Fruit fly (Drosophila melanogaster) whole organism, embryonic: ENCODE data around the gene amos.
A peak's percentile ranks its signal among the peaks of the same experiment; 100 is the strongest.

Experiments used
- Adf1 ChIP-seq: fragments of 200-800 bp; sonication (Bioruptor generic); IDR thresholded peaks from 2 replicates; pipeline ENCODE4 v1.3.6; 2022; ENCODE audit warnings: missing biosample characterization, missing genetic modification characterization
- Antp ChIP-seq: fragments of 200-800 bp; sonication (Bioruptor generic); optimal IDR thresholded peaks from 3 replicates; lab custom pipeline; 2016; ENCODE audit warnings: missing biosample characterization, missing genetic modification characterization
- Atf-2 ChIP-seq: fragments of 200-800 bp; sonication (Bioruptor generic); optimal IDR thresholded peaks from 2 replicates; lab custom pipeline; 2016; ENCODE audit warnings: missing biosample characterization, missing genetic modification characterization
- CG11723 ChIP-seq: fragments of 200-800 bp; sonication (Bioruptor generic); optimal IDR thresholded peaks from 2 replicates; lab custom pipeline; 2017; ENCODE audit warnings: missing biosample characterization, mild to moderate bottlenecking, missing genetic modification characterization
- CG12769 ChIP-seq: fragments of 200-800 bp; sonication (Bioruptor generic); optimal IDR thresholded peaks from 2 replicates; lab custom pipeline; 2019; ENCODE audit warnings: missing biosample characterization, mild to moderate bottlenecking, missing genetic modification characterization, moderate library complexity
- CG13123 ChIP-seq: fragments of 200-800 bp; sonication (Bioruptor generic); optimal IDR thresholded peaks from 2 replicates; lab custom pipeline; 2016; ENCODE audit warnings: missing biosample characterization, missing genetic modification characterization
- CG15514 ChIP-seq: fragments of 200-800 bp; sonication (Bioruptor generic); optimal IDR thresholded peaks from 3 replicates; lab custom pipeline; 2017; ENCODE audit warnings: missing biosample characterization, missing genetic modification characterization, mild to moderate bottlenecking, moderate library complexity, missing genetic modification reagents
- CG1603 ChIP-seq: fragments of 200-800 bp; sonication (Bioruptor generic); optimal IDR thresholded peaks from 2 replicates; lab custom pipeline; 2019; ENCODE audit warnings: missing biosample characterization, mild to moderate bottlenecking, missing genetic modification characterization, moderate library complexity
- CG17361 ChIP-seq: fragments of 200-800 bp; sonication (Bioruptor generic); IDR thresholded peaks from 3 replicates; pipeline ENCODE4 v1.3.6; 2022; ENCODE audit warnings: missing biosample characterization, missing genetic modification characterization
- CG1832 ChIP-seq: fragments of 200-800 bp; sonication (Bioruptor generic); optimal IDR thresholded peaks from 2 replicates; lab custom pipeline; 2017; ENCODE audit warnings: missing biosample characterization, mild to moderate bottlenecking, missing genetic modification characterization, inconsistent platforms
- CG18619 ChIP-seq: fragments of 200-800 bp; sonication (Bioruptor generic); optimal IDR thresholded peaks from 3 replicates; lab custom pipeline; 2017; ENCODE audit warnings: missing biosample characterization, mild to moderate bottlenecking, missing genetic modification characterization
- CG2129 ChIP-seq: fragments of 200-800 bp; sonication (Bioruptor generic); IDR thresholded peaks from 2 replicates; pipeline ENCODE4 v1.3.6; 2022; ENCODE audit warnings: missing biosample characterization, missing genetic modification characterization; ENCODE audit not compliant: partially characterized antibody
- CG2678 ChIP-seq: fragments of 200-800 bp; sonication (Bioruptor generic); optimal IDR thresholded peaks from 3 replicates; lab custom pipeline; 2019; ENCODE audit warnings: missing biosample characterization, mild to moderate bottlenecking, missing genetic modification characterization, moderate library complexity
- CG2889 ChIP-seq: fragments of 200-800 bp; sonication (Bioruptor generic); IDR thresholded peaks from 3 replicates; pipeline ENCODE4 v1.3.6; 2022; ENCODE audit warnings: missing biosample characterization, missing genetic modification characterization
- CG3065 ChIP-seq: fragments of 200-800 bp; sonication (Bioruptor generic); optimal IDR thresholded peaks from 2 replicates; lab custom pipeline; 2016; ENCODE audit warnings: missing biosample characterization, missing genetic modification characterization
- CG4328 ChIP-seq: fragments of 200-800 bp; sonication (Bioruptor generic); optimal IDR thresholded peaks from 3 replicates; lab custom pipeline; 2017; ENCODE audit warnings: missing biosample characterization, missing genetic modification reagents, missing genetic modification characterization
- CG4404 ChIP-seq: fragments of 200-800 bp; sonication (Bioruptor generic); IDR thresholded peaks from 2 replicates; pipeline ENCODE4 v1.3.6; 2022; ENCODE audit warnings: missing biosample characterization, missing genetic modification characterization
- CG4707 ChIP-seq: fragments of 200-800 bp; sonication (Bioruptor generic); optimal IDR thresholded peaks from 2 replicates; lab custom pipeline; 2018; ENCODE audit warnings: missing biosample characterization, mild to moderate bottlenecking, missing genetic modification characterization, moderate library complexity
- CG6683 ChIP-seq: fragments of 200-800 bp; sonication (Bioruptor generic); optimal IDR thresholded peaks from 2 replicates; lab custom pipeline; 2017; ENCODE audit warnings: missing biosample characterization, mild to moderate bottlenecking, missing genetic modification characterization, missing genetic modification reagents
- CG6689 ChIP-seq: fragments of 200-800 bp; sonication (Bioruptor generic); IDR thresholded peaks from 2 replicates; pipeline ENCODE4 v1.3.6; 2022; ENCODE audit warnings: missing biosample characterization, missing genetic modification characterization
- CG6765 ChIP-seq: fragments of 200-800 bp; sonication (Bioruptor generic); optimal IDR thresholded peaks from 3 replicates; lab custom pipeline; 2017; ENCODE audit warnings: missing biosample characterization, mild to moderate bottlenecking, missing genetic modification characterization
- CG7928 ChIP-seq: fragments of 200-800 bp; sonication (Bioruptor generic); optimal IDR thresholded peaks from 2 replicates; lab custom pipeline; 2017; ENCODE audit warnings: missing biosample characterization, mild to moderate bottlenecking, missing genetic modification characterization
- CG7963 ChIP-seq: fragments of 200-800 bp; sonication (Bioruptor generic); IDR thresholded peaks from 3 replicates; pipeline ENCODE4 v1.3.6; 2022; ENCODE audit warnings: missing biosample characterization, missing genetic modification characterization; ENCODE audit not compliant: partially characterized antibody
- CG8924 ChIP-seq: fragments of 200-800 bp; optimal IDR thresholded peaks from 3 replicates; lab custom pipeline; 2019; ENCODE audit warnings: missing biosample characterization, mild to moderate bottlenecking, missing genetic modification characterization, moderate library complexity
- CG9876 ChIP-seq: fragments of 200-800 bp; sonication (Bioruptor generic); optimal IDR thresholded peaks from 2 replicates; lab custom pipeline; 2016; ENCODE audit warnings: missing biosample characterization, missing genetic modification characterization
- HHEX ChIP-seq: fragments of 200-800 bp; sonication (Bioruptor generic); optimal IDR thresholded peaks from 3 replicates; lab custom pipeline; 2017; ENCODE audit warnings: missing biosample characterization, mild to moderate bottlenecking, missing genetic modification characterization, missing genetic modification reagents
- Hey ChIP-seq: fragments of 200-800 bp; sonication (Bioruptor generic); optimal IDR thresholded peaks from 3 replicates; lab custom pipeline; 2018; ENCODE audit warnings: missing biosample characterization, mild to moderate bottlenecking, missing genetic modification characterization
- Meics ChIP-seq: fragments of 200-800 bp; sonication (Bioruptor generic); optimal IDR thresholded peaks from 2 replicates; lab custom pipeline; 2017; ENCODE audit warnings: missing biosample characterization, mild to moderate bottlenecking, missing genetic modification characterization
- NfI ChIP-seq: fragments of 200-800 bp; sonication (Bioruptor generic); optimal IDR thresholded peaks from 3 replicates; lab custom pipeline; 2018; ENCODE audit warnings: missing biosample characterization, mild to moderate bottlenecking, missing genetic modification characterization, moderate library complexity
- Oli ChIP-seq: fragments of 200-800 bp; sonication (Bioruptor generic); optimal IDR thresholded peaks from 2 replicates; lab custom pipeline; 2018; ENCODE audit warnings: missing biosample characterization, mild to moderate bottlenecking, missing genetic modification characterization, moderate library complexity
- Rx ChIP-seq: fragments of 200-800 bp; sonication (Bioruptor generic); IDR thresholded peaks from 2 replicates; pipeline ENCODE4 v1.3.6; 2022; ENCODE audit warnings: missing biosample characterization, missing genetic modification characterization
- Sin3A ChIP-seq: fragments of >200 bp; optimal IDR thresholded peaks from 2 replicates; lab custom pipeline; 2018
- ase ChIP-seq: fragments of 200-800 bp; sonication (Bioruptor generic); IDR thresholded peaks from 3 replicates; pipeline ENCODE4 v1.3.6; 2022; ENCODE audit warnings: missing biosample characterization, missing genetic modification characterization
- chn ChIP-seq: fragments of 200-800 bp; sonication (Bioruptor generic); optimal IDR thresholded peaks from 2 replicates; lab custom pipeline; 2016; ENCODE audit warnings: missing biosample characterization, missing genetic modification characterization
- da ChIP-seq: fragments of 200-800 bp; sonication (Bioruptor generic); optimal IDR thresholded peaks from 2 replicates; lab custom pipeline; 2016; ENCODE audit warnings: missing biosample characterization, missing genetic modification characterization
- en ChIP-seq: fragments of 200-800 bp; sonication (Bioruptor generic); optimal IDR thresholded peaks from 2 replicates; lab custom pipeline; 2016; ENCODE audit warnings: missing biosample characterization, missing genetic modification characterization
- fd3F ChIP-seq: fragments of 200-800 bp; sonication (Bioruptor generic); optimal IDR thresholded peaks from 2 replicates; lab custom pipeline; 2018; ENCODE audit warnings: missing biosample characterization, mild to moderate bottlenecking, missing genetic modification characterization, moderate library complexity
- fu2 ChIP-seq: fragments of 200-800 bp; sonication (Bioruptor generic); optimal IDR thresholded peaks from 2 replicates; lab custom pipeline; 2016; ENCODE audit warnings: missing biosample characterization, missing genetic modification characterization
- gcm2 ChIP-seq: fragments of 200-800 bp; sonication (Bioruptor generic); optimal IDR thresholded peaks from 2 replicates; lab custom pipeline; 2016; ENCODE audit warnings: missing biosample characterization, missing genetic modification characterization
- hb ChIP-seq: fragments of 200-800 bp; sonication (Bioruptor generic); IDR thresholded peaks from 3 replicates; pipeline ENCODE4 v1.3.6; 2022; ENCODE audit warnings: missing biosample characterization, missing genetic modification characterization; ENCODE audit not compliant: partially characterized antibody
- hkb ChIP-seq, 2 experiments: fragments of 200-800 bp in 1 of 2; fragments of >200 bp in 1 of 2; sonication (Bioruptor generic) in 1 of 2; IDR thresholded peaks in 1 of 2; optimal IDR thresholded peaks in 1 of 2; 2 replicates each; pipeline versions ENCODE4 v1.3.6 to Lab custom; 2017 to 2022; ENCODE audit warnings: missing biosample characterization in 1 of 2, missing genetic modification characterization in 1 of 2
- inv ChIP-seq: fragments of 200-800 bp; sonication (Bioruptor generic); IDR thresholded peaks from 2 replicates; pipeline ENCODE4 v1.3.6; 2022; ENCODE audit warnings: missing biosample characterization, missing genetic modification characterization; ENCODE audit not compliant: partially characterized antibody
- klu ChIP-seq: fragments of 200-800 bp; sonication (Bioruptor generic); IDR thresholded peaks from 2 replicates; pipeline ENCODE4 v1.3.6; 2022; ENCODE audit warnings: missing biosample characterization, missing genetic modification characterization
- mirr ChIP-seq: fragments of 200-800 bp; sonication (Bioruptor generic); optimal IDR thresholded peaks from 3 replicates; lab custom pipeline; 2018; ENCODE audit warnings: missing biosample characterization, mild to moderate bottlenecking, missing genetic modification characterization
- nerfin-2 ChIP-seq: fragments of 200-800 bp; sonication (Bioruptor generic); IDR thresholded peaks from 2 replicates; pipeline ENCODE4 v1.3.6; 2022; ENCODE audit warnings: missing biosample characterization, missing genetic modification characterization; ENCODE audit not compliant: partially characterized antibody
- pnt ChIP-seq: fragments of 200-800 bp; sonication (Bioruptor generic); optimal IDR thresholded peaks from 3 replicates; lab custom pipeline; 2016; ENCODE audit warnings: missing biosample characterization, missing genetic modification characterization
- sima ChIP-seq: fragments of 200-800 bp; sonication (Bioruptor generic); optimal IDR thresholded peaks from 2 replicates; lab custom pipeline; 2016; ENCODE audit warnings: missing biosample characterization, missing genetic modification characterization
- slou ChIP-seq: fragments of 200-800 bp; sonication (Bioruptor generic); optimal IDR thresholded peaks from 3 replicates; lab custom pipeline; 2016; ENCODE audit warnings: missing biosample characterization, missing genetic modification characterization
- vfl ChIP-seq: fragments of 200-800 bp; sonication (Bioruptor generic); optimal IDR thresholded peaks from 2 replicates; lab custom pipeline; 2016; ENCODE audit warnings: missing biosample characterization, missing genetic modification characterization
- zf30C ChIP-seq: fragments of 200-800 bp; sonication (Bioruptor generic); optimal IDR thresholded peaks from 3 replicates; lab custom pipeline; 2018; ENCODE audit warnings: missing biosample characterization, mild to moderate bottlenecking, missing genetic modification characterization

amos gene

DNA sequence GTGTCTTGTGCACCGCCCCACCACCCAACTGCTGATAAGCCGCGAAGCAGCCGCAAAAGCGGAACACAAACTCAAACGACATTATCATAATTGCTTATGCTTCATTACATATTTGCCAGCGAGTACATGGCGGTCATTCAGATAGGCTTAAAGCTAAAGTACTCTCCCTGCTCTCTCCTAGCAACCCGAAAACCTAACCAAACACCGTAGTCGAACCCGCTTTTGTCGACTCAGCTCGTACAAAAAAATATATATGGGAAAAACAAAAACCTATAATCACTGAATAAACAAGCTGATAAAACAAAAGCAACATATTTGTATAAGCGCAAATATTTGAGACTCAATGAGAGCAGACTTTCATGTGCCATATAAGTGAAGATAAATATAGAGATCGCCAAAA, 30.3 kb upstream of the amos start (continued):
- TF ChIP-seq nerfin-2 (no peak), klu (GFP tag; lab: Robert Waterston, UW) (no peak), CG2889 (GFP tag; lab: Robert Waterston, UW) (no peak), CG7963 (GFP tag; lab: Robert Waterston, UW) (no peak), Sin3A (lab: Kevin White, UChicago) (no peak), Adf1 (GFP tag; lab: Robert Waterston, UW) (peak; percentile 63; the same call in 1 of the 2 replicates), CG13123 (GFP tag; lab: Kevin White, UChicago) (peak; percentile 81), Meics (peak; percentile 85), vfl (peak; percentile 37), NfI (GFP tag; lab: Kevin White, UChicago) (peak; percentile 57), gcm2 (GFP tag; lab: Kevin White, UChicago) (peak; percentile 10), CG2129 (GFP tag; lab: Robert Waterston, UW) (no peak), da (peak; percentile 79), Oli (tag; lab: Kevin White, UChicago) (peak; percentile 47), zf30C (GFP tag; lab: Kevin White, UChicago) (no peak), en (GFP tag; lab: Kevin White, UChicago) (peak; percentile 75), CG4707 (GFP tag; lab: Kevin White, UChicago) (peak; percentile 84), ase (GFP tag; lab: Robert Waterston, UW) (no peak), Atf-2 (peak; percentile 81), CG7928 (GFP tag; lab: Kevin White, UChicago) (peak; percentile 55), CG3065 (GFP tag; lab: Kevin White, UChicago) (peak; percentile 72), hkb (optimal IDR thresholded peaks at IDR 0.05; lab: Kevin White, UChicago) (no peak), hkb (GFP tag; IDR thresholded peaks at IDR 0.05; lab: Robert Waterston, UW) (peak; percentile 79), CG8924 (tag; lab: Kevin White, UChicago) (peak; percentile 76), CG11723 (GFP tag; lab: Kevin White, UChicago) (peak; percentile 77), fd3F (GFP tag; lab: Kevin White, UChicago) (peak; percentile 81), CG4328 (GFP tag; lab: Kevin White, UChicago) (peak; percentile 56), CG12769 (tag; lab: Kevin White, UChicago) (peak; percentile 75), CG15514 (GFP tag; lab: Kevin White, UChicago) (peak; percentile 85), CG6683 (GFP tag; lab: Kevin White, UChicago) (peak; percentile 80), chn (GFP tag; lab: Kevin White, UChicago) (peak; percentile 33), CG2678 (peak; percentile 87), mirr (peak; percentile 68), CG6765 (GFP tag; lab: Kevin White, UChicago) (peak; percentile 87), hb (GFP tag; lab: Robert Waterston, UW) (no peak), CG1832 (GFP tag; lab: Kevin White, UChicago) (no peak), sima (GFP tag; lab: Kevin White, UChicago) (peak; percentile 54), Rx (GFP tag; lab: Robert Waterston, UW) (no peak), CG18619 (GFP tag; lab: Kevin White, UChicago) (peak; percentile 86), slou (GFP tag; lab: Kevin White, UChicago) (peak; percentile 12), fu2 (GFP tag; lab: Kevin White, UChicago) (peak; percentile 16), CG4404 (GFP tag; lab: Robert Waterston, UW) (no peak), Antp (GFP tag; lab: Kevin White, UChicago) (peak; percentile 64), CG17361 (GFP tag; lab: Robert Waterston, UW) (peak; percentile 63; the same call in 2 of the 3 replicates), CG9876 (peak; percentile 52), CG6689 (GFP tag; lab: Robert Waterston, UW) (peak; percentile 46; the same call in 1 of the 2 replicates), HHEX (peak; percentile 84), CG1603 (peak; percentile 68), Hey (tag; lab: Kevin White, UChicago) (peak; percentile 79), pnt (GFP tag; lab: Kevin White, UChicago) (peak; percentile 77), inv (GFP tag; lab: Robert Waterston, UW) (no peak)
